Fruit fly (Drosophila melanogaster) whole organism, adult: ENCODE measurements around the gene CG9021.

Source experiments
- CG11617 ChIP-seq: fragments of 200-800 bp; sonication (Bioruptor generic); optimal IDR thresholded peaks from 2 replicates; lab custom pipeline; 2017; ENCODE audit warnings: mild to moderate bottlenecking, missing biosample characterization, missing genetic modification reagents, missing genetic modification characterization
- CG1620 ChIP-seq: fragments of 200-800 bp; sonication (Bioruptor generic); optimal IDR thresholded peaks from 2 replicates; lab custom pipeline; 2016; ENCODE audit warnings: missing biosample characterization, missing genetic modification characterization
- CG33017 ChIP-seq: fragments of 200-800 bp; sonication (Bioruptor generic); optimal IDR thresholded peaks from 2 replicates; lab custom pipeline; 2018; ENCODE audit warnings: missing biosample characterization, mild to moderate bottlenecking, missing genetic modification characterization, moderate library complexity
- CG5204 ChIP-seq: fragments of 200-800 bp; sonication (Bioruptor generic); optimal IDR thresholded peaks from 2 replicates; lab custom pipeline; 2016; ENCODE audit warnings: missing biosample characterization, missing genetic modification characterization
- CG7045 ChIP-seq: fragments of 200-800 bp; sonication (Bioruptor generic); optimal IDR thresholded peaks from 2 replicates; lab custom pipeline; 2017; ENCODE audit warnings: missing biosample characterization, mild to moderate bottlenecking, missing genetic modification characterization
- Crg-1 ChIP-seq: fragments of 200-800 bp; sonication (Bioruptor generic); optimal IDR thresholded peaks from 2 replicates; lab custom pipeline; 2016; ENCODE audit warnings: missing biosample characterization, missing genetic modification characterization
- Hr96 ChIP-seq: fragments of 200-800 bp; sonication (Bioruptor generic); optimal IDR thresholded peaks from 2 replicates; lab custom pipeline; 2016; ENCODE audit warnings: missing biosample characterization, missing genetic modification characterization
- bab1 ChIP-seq: fragments of 200-800 bp; sonication (Bioruptor generic); optimal IDR thresholded peaks from 3 replicates; lab custom pipeline; 2019; ENCODE audit warnings: missing biosample characterization, mild to moderate bottlenecking, missing genetic modification characterization, moderate library complexity
- pad ChIP-seq: fragments of 200-800 bp; sonication (Bioruptor generic); optimal IDR thresholded peaks from 3 replicates; lab custom pipeline; 2017; ENCODE audit warnings: missing biosample characterization, missing genetic modification characterization, mild to moderate bottlenecking, moderate library complexity, missing genetic modification reagents

DNA sequence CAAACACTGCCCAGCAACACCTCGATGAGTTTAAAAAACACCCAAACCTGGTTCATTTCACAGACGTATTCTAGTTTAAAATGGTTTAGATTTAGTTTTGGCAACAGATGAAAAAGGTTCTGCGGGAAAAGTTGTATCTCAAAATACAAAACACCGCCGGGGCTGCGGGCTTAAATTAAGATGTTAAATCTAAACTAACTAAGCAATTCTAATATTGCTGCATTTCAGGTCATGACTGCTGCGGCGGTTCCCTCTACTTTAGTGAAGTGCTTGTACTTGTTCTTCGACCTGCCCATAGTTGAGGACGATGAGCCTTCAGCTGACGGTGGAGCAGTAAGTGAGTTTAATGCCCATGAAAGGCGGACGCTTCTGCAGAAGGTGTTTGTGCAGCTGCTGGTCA is 5.7 kb upstream of the CG9021 start, which contains the start of gene CG14000:
- no peak for TF ChIP-seq CG11617 (GFP tag; lab: Kevin White, UChicago)
- TF ChIP-seq CG7045 (GFP tag; lab: Kevin White, UChicago) = no peak
- no peak for TF ChIP-seq CG5204 (GFP tag; lab: Kevin White, UChicago)
- TF ChIP-seq CG33017 (tag; lab: Kevin White, UChicago) = no peak
- no peak for TF ChIP-seq Crg-1
- no peak for TF ChIP-seq Hr96 (GFP tag; lab: Kevin White, UChicago)
- TF ChIP-seq CG1620 = no peak
- no peak for TF ChIP-seq pad (GFP tag; lab: Kevin White, UChicago)
- no peak for TF ChIP-seq bab1
